Fruit fly (Drosophila melanogaster): Measurements from ENCODE around the gene SmB.
A peak's percentile ranks its signal among the peaks of the same experiment; 100 is the strongest.

SmB gene

DNA sequence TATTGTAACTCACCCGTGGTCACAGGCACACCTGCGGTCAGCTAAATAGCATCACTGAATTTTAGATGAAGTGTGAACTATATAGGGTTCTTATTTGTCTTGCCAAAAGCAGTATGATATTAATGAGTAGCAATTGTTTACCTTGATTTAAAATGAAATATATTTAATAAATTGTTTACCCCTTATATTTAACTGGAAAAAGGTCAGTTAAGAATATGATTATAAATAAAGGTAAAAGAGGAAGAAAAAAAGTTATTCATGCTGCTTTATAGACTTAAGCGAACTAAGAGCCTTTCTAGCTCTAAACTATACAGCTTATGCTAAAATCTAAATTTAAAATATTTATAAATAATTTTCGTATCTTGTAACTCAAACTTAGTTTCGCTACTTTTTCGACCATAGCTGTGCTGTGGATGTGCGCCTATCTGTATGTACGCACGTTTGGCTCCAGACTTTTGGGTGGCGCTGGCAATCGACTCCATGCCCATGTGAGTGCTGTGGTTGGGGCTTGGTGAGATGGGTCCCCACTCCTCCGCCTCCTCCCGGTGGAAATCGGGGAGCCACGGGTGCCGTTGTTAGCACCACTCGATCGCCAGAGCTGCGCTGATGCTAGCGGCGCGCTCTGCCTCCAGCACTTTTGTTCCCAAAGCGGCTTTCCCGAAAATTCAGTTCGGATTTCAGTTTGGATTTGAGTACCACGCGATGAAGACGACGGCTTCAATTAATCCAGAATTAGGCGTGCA, 15.8 kb upstream of the SmB start, which contains the start of gene loh (continued):
- TF ChIP-seq az2 (GFP tag; optimal IDR thresholded peaks at IDR 0.05) (peak; percentile 45), kah (GFP tag; optimal IDR thresholded peaks at IDR 0.05) (peak; percentile 35), cad (GFP tag; optimal IDR thresholded peaks at IDR 0.05) (no peak), E2f1 (GFP tag; IDR thresholded peaks at IDR 0.05) (peak; percentile 17; the same call in 1 of the 2 replicates), CG10147 (GFP tag; optimal IDR thresholded peaks at IDR 0.05) (peak; percentile 47), CG32772 (GFP tag; IDR thresholded peaks at IDR 0.05) (no peak; the same call in 1 of the 2 replicates), CG14710 (tag; optimal IDR thresholded peaks at IDR 0.05) (peak; percentile 75), CG1602 (GFP tag; optimal IDR thresholded peaks at IDR 0.05) (peak; percentile 61), Aef1 (GFP tag; IDR thresholded peaks at IDR 0.05) (no peak), CG10321 (GFP tag; IDR thresholded peaks at IDR 0.05) (no peak), sob (GFP tag; IDR thresholded peaks at IDR 0.05) (0 out of 2 replicates have a peak, but pooled peaks have one; percentile 5), CG9437 (GFP tag; optimal IDR thresholded peaks at IDR 0.05) (peak; percentile 76), Hsf (GFP tag; optimal IDR thresholded peaks at IDR 0.05) (peak; percentile 27), CG8290 (GFP tag; optimal IDR thresholded peaks at IDR 0.05) (no peak), CG8290 (tag; optimal IDR thresholded peaks at IDR 0.05) (no peak), Six4 (GFP tag; optimal IDR thresholded peaks at IDR 0.05) (peak; percentile 56), Eip74EF (GFP tag; optimal IDR thresholded peaks at IDR 0.05) (peak in 1 of 2 experiments; percentile 67), Lpt (GFP tag; optimal IDR thresholded peaks at IDR 0.05) (no peak), unpg (GFP tag; optimal IDR thresholded peaks at IDR 0.05) (peak; percentile 42), CG18619 (GFP tag; optimal IDR thresholded peaks at IDR 0.05) (peak; percentile 41), Sry-β (GFP tag; optimal IDR thresholded peaks at IDR 0.05) (peak; percentile 30), Mrtf (GFP tag; IDR thresholded peaks at IDR 0.05) (no peak), CG4730 (GFP tag; IDR thresholded peaks at IDR 0.05) (no peak), Med (GFP tag) (peak; percentile 66), CG17186 (GFP tag; optimal IDR thresholded peaks at IDR 0.05) (no peak), CG16815 (GFP tag; optimal IDR thresholded peaks at IDR 0.05) (peak; percentile 30), stc (GFP tag; IDR thresholded peaks at IDR 0.05) (0 out of 2 replicates have a peak, but pooled peaks have one; percentile 39), CG17359 (tag; optimal IDR thresholded peaks at IDR 0.05) (peak; percentile 52), Nf-YC (tag; optimal IDR thresholded peaks at IDR 0.05) (peak; percentile 52), Vsx1 (GFP tag; optimal IDR thresholded peaks at IDR 0.05) (peak; percentile 38), Camta (GFP tag; optimal IDR thresholded peaks at IDR 0.05) (no peak), CG17829 (tag; optimal IDR thresholded peaks at IDR 0.05) (peak; percentile 65), CG31441 (GFP tag; IDR thresholded peaks at IDR 0.05) (peak; percentile 79), zfh1 (GFP tag; IDR thresholded peaks at IDR 0.05) (0 out of 3 replicates have a peak, but pooled peaks have one; percentile 40), CG12219 (GFP tag; optimal IDR thresholded peaks at IDR 0.05) (peak; percentile 6), ATbp (GFP tag; optimal IDR thresholded peaks at IDR 0.05) (peak; percentile 42), Xrp1 (GFP tag; IDR thresholded peaks at IDR 0.05) (peak; percentile 57; the same call in 1 of the 2 replicates), Ets65A (GFP tag) (peak; percentile 0), Elba2 (GFP tag; optimal IDR thresholded peaks at IDR 0.05) (no peak), trem (tag; optimal IDR thresholded peaks at IDR 0.05) (peak; percentile 24), Mad (GFP tag; optimal IDR thresholded peaks at IDR 0.05) (no peak), Hr3 (GFP tag; optimal IDR thresholded peaks at IDR 0.05) (peak; percentile 53), CG10366 (GFP tag; IDR thresholded peaks at IDR 0.05) (0 out of 2 replicates have a peak, but pooled peaks have one; percentile 8), nmo (GFP tag; optimal IDR thresholded peaks at IDR 0.05) (peak; percentile 81), lov (optimal IDR thresholded peaks at IDR 0.05) (no peak), lov (GFP tag; IDR thresholded peaks at IDR 0.05) (0 out of 3 replicates have a peak, but pooled peaks have one; percentile 15), ind (GFP tag; optimal IDR thresholded peaks at IDR 0.05) (peak; percentile 51), Fer1 (GFP tag; optimal IDR thresholded peaks at IDR 0.05) (peak; percentile 51), CG17385 (GFP tag; optimal IDR thresholded peaks at IDR 0.05) (peak; percentile 65), D19B (GFP tag; optimal IDR thresholded peaks at IDR 0.05) (peak; percentile 36)
